Worm (Caenorhabditis elegans): ENCODE results near the gene eor-2.

- TF ChIP-seq lin-39 (tag; optimal IDR thresholded peaks at IDR 0.05) (no peak), unc-62 (GFP tag; optimal IDR thresholded peaks at IDR 0.05 in 1 of 2) (no peak), unc-62 (tag; optimal IDR thresholded peaks at IDR 0.05) (no peak)
Measured at ce11 chrX:14593206-14593605, 9.6 kb upstream of the eor-2 start.
